Fruit fly (Drosophila melanogaster) whole organism, prepupa: ENCODE data around the gene CG31278.

Source experiments
- Blimp-1 ChIP-seq: fragments of 200-800 bp; sonication (Bioruptor generic); optimal IDR thresholded peaks from 3 replicates; lab custom pipeline; 2017; ENCODE audit warnings: missing biosample characterization, missing genetic modification characterization, mild to moderate bottlenecking, moderate library complexity, missing genetic modification reagents
- CG11762 ChIP-seq: fragments of 200-800 bp; sonication (Bioruptor generic); optimal IDR thresholded peaks from 3 replicates; lab custom pipeline; 2016; ENCODE audit warnings: missing biosample characterization, missing genetic modification characterization; ENCODE audit not compliant: insufficient read depth
- CG11902 ChIP-seq: fragments of 200-800 bp; sonication (Bioruptor generic); optimal IDR thresholded peaks from 3 replicates; lab custom pipeline; 2016; ENCODE audit warnings: missing biosample characterization, missing genetic modification characterization
- CG1621 ChIP-seq: fragments of 200-800 bp; sonication (Bioruptor generic); optimal IDR thresholded peaks from 3 replicates; lab custom pipeline; 2018; ENCODE audit warnings: missing biosample characterization, mild to moderate bottlenecking, missing genetic modification characterization
- CG16779 ChIP-seq: fragments of 200-800 bp; sonication (Bioruptor generic); optimal IDR thresholded peaks from 3 replicates; lab custom pipeline; 2017; ENCODE audit warnings: missing biosample characterization, mild to moderate bottlenecking, missing genetic modification characterization
- CG3032 ChIP-seq: fragments of 200-800 bp; optimal IDR thresholded peaks from 2 replicates; lab custom pipeline; 2019; ENCODE audit warnings: missing biosample characterization, mild to moderate bottlenecking, missing genetic modification characterization, moderate library complexity
- CG32006 ChIP-seq: fragments of 200-800 bp; sonication (Bioruptor generic); optimal IDR thresholded peaks from 3 replicates; lab custom pipeline; 2017; ENCODE audit warnings: missing biosample characterization, mild to moderate bottlenecking, missing genetic modification characterization
- CG34406 ChIP-seq: fragments of 200-800 bp; sonication (Bioruptor generic); optimal IDR thresholded peaks from 3 replicates; lab custom pipeline; 2016; ENCODE audit warnings: missing biosample characterization, missing genetic modification characterization
- CG3919 ChIP-seq: fragments of 200-800 bp; sonication (Bioruptor generic); optimal IDR thresholded peaks from 3 replicates; lab custom pipeline; 2016; ENCODE audit warnings: missing biosample characterization, missing genetic modification characterization
- CG4318 ChIP-seq: fragments of 200-800 bp; sonication (Bioruptor generic); optimal IDR thresholded peaks from 3 replicates; lab custom pipeline; 2017; ENCODE audit warnings: missing biosample characterization, mild to moderate bottlenecking, missing genetic modification characterization
- CG6163 ChIP-seq: fragments of 200-800 bp; sonication (Bioruptor generic); IDR thresholded peaks from 3 replicates; pipeline ENCODE4 v1.3.6; 2022; ENCODE audit warnings: missing biosample characterization, missing genetic modification characterization
- CG6276 ChIP-seq: fragments of 200-800 bp; sonication (Bioruptor generic); optimal IDR thresholded peaks from 2 replicates; lab custom pipeline; 2017; ENCODE audit warnings: missing biosample characterization, mild to moderate bottlenecking, missing genetic modification characterization
- CG6792 ChIP-seq: fragments of 200-800 bp; sonication (Bioruptor generic); optimal IDR thresholded peaks from 3 replicates; lab custom pipeline; 2016; ENCODE audit warnings: missing biosample characterization, missing genetic modification characterization
- CG6808 ChIP-seq: fragments of 200-800 bp; sonication (Bioruptor generic); optimal IDR thresholded peaks from 3 replicates; lab custom pipeline; 2017; ENCODE audit warnings: missing biosample characterization, missing genetic modification characterization, mild to moderate bottlenecking, moderate library complexity, missing genetic modification reagents
- CG8119 ChIP-seq: fragments of 200-800 bp; sonication (Bioruptor generic); IDR thresholded peaks from 3 replicates; pipeline ENCODE4 v1.3.6; 2022; ENCODE audit warnings: missing biosample characterization, missing genetic modification characterization
- CG8632 ChIP-seq: fragments of 200-800 bp; sonication (Bioruptor generic); optimal IDR thresholded peaks from 3 replicates; lab custom pipeline; 2016; ENCODE audit warnings: missing biosample characterization, missing genetic modification characterization
- CG9139 ChIP-seq: fragments of 200-800 bp; sonication (Bioruptor generic); optimal IDR thresholded peaks from 3 replicates; lab custom pipeline; 2017; ENCODE audit warnings: missing biosample characterization, mild to moderate bottlenecking, missing genetic modification characterization
- Eip75B ChIP-seq: fragments of 200-800 bp; sonication (Bioruptor generic); optimal IDR thresholded peaks from 3 replicates; lab custom pipeline; 2016; ENCODE audit warnings: missing biosample characterization, missing genetic modification characterization
- Eip78C ChIP-seq: fragments of 200-800 bp; sonication (Bioruptor generic); peaks from one replicate; lab custom pipeline; 2016; ENCODE audit warnings: missing biosample characterization, missing genetic modification characterization
- Eip93F ChIP-seq: fragments of 200-800 bp; sonication (Bioruptor generic); optimal IDR thresholded peaks from 2 replicates; lab custom pipeline; 2016; ENCODE audit warnings: missing biosample characterization, mild to moderate bottlenecking, missing genetic modification characterization
- Ets21C ChIP-seq: fragments of 200-800 bp; sonication (Bioruptor generic); optimal IDR thresholded peaks from 3 replicates; lab custom pipeline; 2016; ENCODE audit warnings: missing biosample characterization, missing genetic modification characterization
- Gug ChIP-seq: fragments of 200-800 bp; sonication (Bioruptor generic); IDR thresholded peaks from 2 replicates; pipeline ENCODE4 v1.3.6; 2022; ENCODE audit warnings: missing biosample characterization, missing genetic modification characterization
- Hr39 ChIP-seq: fragments of 200-800 bp; sonication (Bioruptor generic); optimal IDR thresholded peaks from 2 replicates; lab custom pipeline; 2016; ENCODE audit warnings: missing biosample characterization, missing genetic modification characterization
- Hr4 ChIP-seq: fragments of 200-800 bp; sonication (Bioruptor generic); optimal IDR thresholded peaks from 3 replicates; lab custom pipeline; 2016; ENCODE audit warnings: missing biosample characterization, missing genetic modification characterization
- Lpt ChIP-seq: fragments of 200-800 bp; sonication (Bioruptor generic); optimal IDR thresholded peaks from 3 replicates; lab custom pipeline; 2016; ENCODE audit warnings: missing biosample characterization, missing genetic modification characterization
- Met ChIP-seq: fragments of 200-800 bp; sonication (Bioruptor generic); optimal IDR thresholded peaks from 3 replicates; lab custom pipeline; 2016; ENCODE audit warnings: missing biosample characterization, missing genetic modification characterization
- Sox102F ChIP-seq: fragments of 200-800 bp; sonication (Bioruptor generic); optimal IDR thresholded peaks from 2 replicates; lab custom pipeline; 2016; ENCODE audit warnings: missing biosample characterization, mild to moderate bottlenecking, missing genetic modification characterization
- Sox14 ChIP-seq: fragments of 200-800 bp; sonication (Bioruptor generic); optimal IDR thresholded peaks from 3 replicates; lab custom pipeline; 2016; ENCODE audit warnings: missing biosample characterization, missing genetic modification characterization
- Sox15 ChIP-seq: fragments of 200-800 bp; sonication (Bioruptor generic); optimal IDR thresholded peaks from 3 replicates; lab custom pipeline; 2016; ENCODE audit warnings: missing biosample characterization, missing genetic modification characterization
- achi ChIP-seq: fragments of 200-800 bp; sonication (Bioruptor generic); optimal IDR thresholded peaks from 3 replicates; lab custom pipeline; 2016; ENCODE audit warnings: missing biosample characterization, missing genetic modification characterization
- acj6 ChIP-seq: fragments of 200-800 bp; sonication (Bioruptor generic); optimal IDR thresholded peaks from 3 replicates; lab custom pipeline; 2016; ENCODE audit warnings: missing biosample characterization, missing genetic modification characterization
- cyc ChIP-seq: fragments of 200-800 bp; sonication (Bioruptor generic); optimal IDR thresholded peaks from 3 replicates; lab custom pipeline; 2016; ENCODE audit warnings: missing biosample characterization, missing genetic modification characterization
- dac ChIP-seq: fragments of 200-800 bp; sonication (Bioruptor generic); optimal IDR thresholded peaks from 2 replicates; lab custom pipeline; 2017; ENCODE audit warnings: missing biosample characterization, mild to moderate bottlenecking, missing genetic modification characterization
- dsx ChIP-seq: fragments of 200-800 bp; optimal IDR thresholded peaks from 3 replicates; lab custom pipeline; 2019; ENCODE audit warnings: missing biosample characterization, mild to moderate bottlenecking, missing genetic modification characterization, moderate library complexity; ENCODE audit not compliant: poor library complexity, severe bottlenecking
- eg ChIP-seq: fragments of 200-800 bp; sonication (Bioruptor generic); IDR thresholded peaks from 3 replicates; pipeline ENCODE4 v1.3.6; 2022; ENCODE audit warnings: missing biosample characterization, missing genetic modification characterization
- esn ChIP-seq: fragments of 200-800 bp; sonication (Bioruptor generic); optimal IDR thresholded peaks from 2 replicates; lab custom pipeline; 2016; ENCODE audit warnings: missing biosample characterization, mild to moderate bottlenecking, missing genetic modification characterization, moderate library complexity
- fd59A ChIP-seq: fragments of 200-800 bp; sonication (Bioruptor generic); optimal IDR thresholded peaks from 2 replicates; lab custom pipeline; 2017; ENCODE audit warnings: missing biosample characterization, mild to moderate bottlenecking, missing genetic modification characterization, missing genetic modification reagents
- fd85E ChIP-seq: fragments of 200-800 bp; sonication (Bioruptor generic); optimal IDR thresholded peaks from 3 replicates; lab custom pipeline; 2016; ENCODE audit warnings: missing biosample characterization, missing genetic modification characterization
- lz ChIP-seq: fragments of 200-800 bp; sonication (Bioruptor generic); optimal IDR thresholded peaks from 3 replicates; lab custom pipeline; 2016; ENCODE audit warnings: missing biosample characterization, missing genetic modification characterization
- net ChIP-seq: fragments of 200-800 bp; sonication (Bioruptor generic); optimal IDR thresholded peaks from 3 replicates; lab custom pipeline; 2016; ENCODE audit warnings: missing biosample characterization, missing genetic modification characterization
- pdm3 ChIP-seq: fragments of 200-800 bp; sonication (Bioruptor generic); optimal IDR thresholded peaks from 3 replicates; lab custom pipeline; 2016; ENCODE audit warnings: missing biosample characterization, missing genetic modification characterization
- salr ChIP-seq, 2 experiments: fragments of 200-800 bp; sonication (Bioruptor generic); optimal IDR thresholded peaks; 3 replicates each; lab custom pipeline; 2016 to 2018; ENCODE audit warnings: missing biosample characterization in 2 of 2, missing genetic modification characterization in 2 of 2, mild to moderate bottlenecking in 1 of 2
- svp ChIP-seq: fragments of 200-800 bp; sonication (Bioruptor generic); peaks from one replicate; lab custom pipeline; 2016; ENCODE audit warnings: missing biosample characterization, missing genetic modification characterization
- topi ChIP-seq: fragments of 200-800 bp; sonication (Bioruptor generic); optimal IDR thresholded peaks from 3 replicates; lab custom pipeline; 2016; ENCODE audit warnings: missing biosample characterization, missing genetic modification characterization
- vri ChIP-seq: fragments of 200-800 bp; sonication (Bioruptor generic); optimal IDR thresholded peaks from 3 replicates; lab custom pipeline; 2016; ENCODE audit warnings: missing biosample characterization, mild to moderate bottlenecking, missing genetic modification characterization

Gene CG31278

DNA sequence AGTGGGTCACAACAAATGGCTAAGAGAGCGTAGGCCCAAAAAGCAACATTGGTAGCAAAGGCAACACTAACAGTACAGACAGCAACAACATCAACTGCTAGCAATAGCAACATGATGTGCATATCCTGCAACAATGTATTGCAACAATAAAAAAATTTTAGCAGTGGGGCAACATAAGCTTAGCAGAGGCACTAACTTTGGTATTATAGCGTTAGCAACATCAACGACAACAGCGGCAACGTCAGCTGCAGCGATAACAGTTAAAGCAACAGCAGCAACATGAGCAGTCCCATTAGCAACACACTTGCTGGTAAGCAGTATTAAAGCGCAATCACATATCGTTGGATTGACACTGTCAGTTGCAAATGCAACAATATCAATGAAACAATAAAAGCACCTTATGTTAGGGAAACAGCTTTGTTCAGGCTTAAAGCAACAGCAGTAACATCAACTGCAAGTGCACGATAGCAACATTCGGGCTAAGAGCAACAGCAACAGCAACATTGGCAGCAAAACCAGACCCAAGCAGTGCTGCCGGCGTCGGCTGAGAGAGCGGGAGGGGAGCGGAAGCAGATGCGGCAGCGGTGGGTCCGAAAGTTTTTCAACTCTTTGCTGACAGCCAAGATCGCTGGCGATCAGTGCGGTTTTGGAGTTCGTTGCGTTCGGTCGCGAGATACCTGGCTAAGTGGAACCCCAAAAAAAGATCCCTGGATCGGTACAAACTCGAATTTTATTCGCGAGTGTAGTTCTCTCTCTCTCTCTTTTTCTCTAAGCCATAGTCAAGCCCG, 21.6 kb downstream of the CG31278 start, which contains the start of gene Skel (continued):
- TF ChIP-seq Hr39 (GFP tag; lab: Kevin White, UChicago) (no peak), CG9139 (no peak), Eip93F (GFP tag; lab: Kevin White, UChicago) (no peak), acj6 (GFP tag; lab: Kevin White, UChicago) (no peak), CG34406 (no peak), CG6163 (GFP tag; lab: Robert Waterston, UW) (no peak; the same call in 2 of the 3 replicates), svp (GFP tag; lab: Kevin White, UChicago) (no peak), CG4318 (GFP tag; lab: Kevin White, UChicago) (no peak), dsx (peak; percentile 98), CG8632 (GFP tag; lab: Kevin White, UChicago) (no peak), Eip75B (no peak), Eip78C (peak; percentile 50), Hr4 (GFP tag; lab: Kevin White, UChicago) (no peak), eg (GFP tag; lab: Robert Waterston, UW) (peak; percentile 61; the same call in 2 of the 3 replicates), cyc (GFP tag; lab: Kevin White, UChicago) (no peak), Met (no peak), topi (GFP tag; lab: Kevin White, UChicago) (no peak), achi (no peak), Sox102F (GFP tag; lab: Kevin White, UChicago) (no peak), esn (GFP tag; lab: Kevin White, UChicago) (peak; percentile 13), CG1621 (tag; lab: Kevin White, UChicago) (no peak), dac (GFP tag; lab: Kevin White, UChicago) (no peak), fd59A (GFP tag; lab: Kevin White, UChicago) (no peak)

dm6 chr3R:10684284-10684683, 23.9 kb downstream of the CG31278 start:
- TF ChIP-seq CG6163 (GFP tag; lab: Robert Waterston, UW) = 0 out of 3 replicates have a peak, but pooled peaks have one; percentile 52
- TF ChIP-seq CG6276 (GFP tag; lab: Kevin White, UChicago) = peak; percentile 61
- TF ChIP-seq Blimp-1 (GFP tag; lab: Kevin White, UChicago) = no peak
- TF ChIP-seq lz (GFP tag; lab: Kevin White, UChicago) = peak; percentile 39
- TF ChIP-seq CG4318 (GFP tag; lab: Kevin White, UChicago) = peak; percentile 60
- TF ChIP-seq achi = peak; percentile 31
- TF ChIP-seq pdm3 (GFP tag; lab: Kevin White, UChicago) = peak; percentile 66
- TF ChIP-seq Ets21C (GFP tag; lab: Kevin White, UChicago) = no peak
- TF ChIP-seq CG11902 (GFP tag; lab: Kevin White, UChicago) = no peak
- TF ChIP-seq acj6 (GFP tag; lab: Kevin White, UChicago) = peak; percentile 27
- TF ChIP-seq salr (GFP tag; optimal IDR thresholded peaks at IDR 0.05; lab: Kevin White, UChicago) = no peak
- peak; percentile 13 for TF ChIP-seq cyc (GFP tag; lab: Kevin White, UChicago)
- TF ChIP-seq Hr4 (GFP tag; lab: Kevin White, UChicago) = peak; percentile 83
- no peak for TF ChIP-seq Sox15 (GFP tag; lab: Kevin White, UChicago)
- no peak for TF ChIP-seq Eip93F (GFP tag; lab: Kevin White, UChicago)
- TF ChIP-seq eg (GFP tag; lab: Robert Waterston, UW) = peak; percentile 79
- TF ChIP-seq fd59A (GFP tag; lab: Kevin White, UChicago) = no peak
- TF ChIP-seq Eip75B = peak; percentile 31
- TF ChIP-seq fd85E (GFP tag; lab: Kevin White, UChicago) = no peak
- TF ChIP-seq CG3032 (tag; lab: Kevin White, UChicago) = no peak
- TF ChIP-seq CG8119 (GFP tag; lab: Robert Waterston, UW) = peak; percentile 78
- no peak for TF ChIP-seq CG3919 (GFP tag; lab: Kevin White, UChicago)
- TF ChIP-seq Gug (GFP tag; lab: Robert Waterston, UW) = peak; percentile 40; the same call in 1 of the 2 replicates
- no peak for TF ChIP-seq CG16779 (tag; lab: Kevin White, UChicago)
- peak; percentile 58 for TF ChIP-seq Lpt (GFP tag; lab: Kevin White, UChicago)
- peak; percentile 25 for TF ChIP-seq CG8632 (GFP tag; lab: Kevin White, UChicago)
- peak; percentile 49 for TF ChIP-seq Hr39 (GFP tag; lab: Kevin White, UChicago)
- TF ChIP-seq topi (GFP tag; lab: Kevin White, UChicago) = peak; percentile 46
- TF ChIP-seq esn (GFP tag; lab: Kevin White, UChicago) = peak; percentile 55
- TF ChIP-seq net (GFP tag; lab: Kevin White, UChicago) = peak; percentile 33
- peak; percentile 73 for TF ChIP-seq CG32006 (GFP tag; lab: Kevin White, UChicago)
- TF ChIP-seq CG34406 = peak; percentile 39
- TF ChIP-seq Sox102F (GFP tag; lab: Kevin White, UChicago) = peak; percentile 54
- TF ChIP-seq vri = no peak
- no peak for TF ChIP-seq CG11762
- TF ChIP-seq Eip78C = peak; percentile 90
- TF ChIP-seq dsx = no peak
- no peak for TF ChIP-seq Sox14 (GFP tag; lab: Kevin White, UChicago)
- TF ChIP-seq CG6808 (GFP tag; lab: Kevin White, UChicago) = no peak
- peak; percentile 26 for TF ChIP-seq CG6792 (GFP tag; lab: Kevin White, UChicago)
